Worm (Caenorhabditis elegans) whole organism, L4 larva: ENCODE results near the gene Y70G10A.4.

ENCODE experiments used
- daf-19 ChIP-seq: fragments of 200-800 bp; sonication (Bioruptor generic); conservative IDR thresholded peaks from 2 replicates; pipeline ENCODE4 v1.3.6; 2022; ENCODE audit warnings: missing genetic modification characterization, missing compliant biosample characterization
- dmd-9 ChIP-seq: fragments of 200-800 bp; sonication (Bioruptor generic); IDR thresholded peaks from 2 replicates; pipeline ENCODE4 v1.3.6; 2022; ENCODE audit warnings: missing genetic modification reagents, missing genetic modification characterization, missing compliant biosample characterization
- nhr-11 ChIP-seq: fragments of 150-350 bp; optimal IDR thresholded peaks from 2 replicates; lab custom pipeline; 2014; ENCODE audit warnings: missing biosample characterization, missing genetic modification characterization
- php-3 ChIP-seq: fragments of 200-800 bp; sonication (Bioruptor generic); IDR thresholded peaks from 2 replicates; pipeline ENCODE4 v1.3.6; 2022; ENCODE audit warnings: missing genetic modification reagents, missing genetic modification characterization, missing compliant biosample characterization
- snpc-4 ChIP-seq: fragments of 150-350 bp; optimal IDR thresholded peaks from 2 replicates; lab custom pipeline; 2014; ENCODE audit warnings: missing biosample characterization, missing genetic modification characterization
- tra-1 ChIP-seq: fragments of 200-800 bp; sonication (Bioruptor generic); IDR thresholded peaks from 2 replicates; pipeline ENCODE4 v1.3.6; 2022; ENCODE audit warnings: missing genetic modification reagents, missing genetic modification characterization, missing compliant biosample characterization
- zip-2 ChIP-seq: fragments of 150-350 bp; optimal IDR thresholded peaks from 2 replicates; lab custom pipeline; 2014; ENCODE audit warnings: missing biosample characterization, missing genetic modification characterization

ce11 chrIII:10211889-10212494 is 10.0 kb upstream of the Y70G10A.4 start, which contains the start of the genes blos-1 and best-18:
- no peak for TF ChIP-seq php-3 (GFP tag; lab: Robert Waterston, UW)
- no peak for TF ChIP-seq zip-2 (tag; lab: Kevin White, UChicago)
- TF ChIP-seq dmd-9 (GFP tag; lab: Robert Waterston, UW), result no peak
- TF ChIP-seq daf-19 (GFP tag; lab: Robert Waterston, UW), result no peak
- no peak for TF ChIP-seq nhr-11 (tag; lab: Kevin White, UChicago)
- TF ChIP-seq snpc-4 (tag; lab: Kevin White, UChicago), result no peak
- no peak for TF ChIP-seq tra-1 (GFP tag; lab: Robert Waterston, UW)
